Fruit fly (Drosophila melanogaster) whole organism, embryonic: Measurements from ENCODE around the gene Dif.

Experiments used
- Ada2b ChIP-seq: fragments of 200-800 bp; sonication (Bioruptor generic); IDR thresholded peaks from 2 replicates; pipeline ENCODE4 v1.3.6; 2022; ENCODE audit warnings: missing biosample characterization, missing genetic modification characterization
- Asciz ChIP-seq: fragments of 200-800 bp; sonication (Bioruptor generic); optimal IDR thresholded peaks from 2 replicates; lab custom pipeline; 2017; ENCODE audit warnings: missing biosample characterization, mild to moderate bottlenecking, missing genetic modification characterization, missing genetic modification reagents
- Bdp1 ChIP-seq: fragments of 200-800 bp; sonication (Bioruptor generic); optimal IDR thresholded peaks from 3 replicates; lab custom pipeline; 2016; ENCODE audit warnings: missing biosample characterization, missing genetic modification characterization
- BtbVII ChIP-seq: fragments of 200-800 bp; sonication (Bioruptor generic); optimal IDR thresholded peaks from 3 replicates; lab custom pipeline; 2017; ENCODE audit warnings: missing biosample characterization, mild to moderate bottlenecking, missing genetic modification characterization
- CG1024 ChIP-seq: fragments of 200-800 bp; sonication (Bioruptor generic); IDR thresholded peaks from 2 replicates; pipeline ENCODE4 v1.3.6; 2022; ENCODE audit warnings: missing biosample characterization, missing genetic modification characterization
- CG10654 ChIP-seq: fragments of 200-800 bp; sonication (Bioruptor generic); optimal IDR thresholded peaks from 2 replicates; lab custom pipeline; 2016; ENCODE audit warnings: missing biosample characterization, missing genetic modification characterization
- CG11695 ChIP-seq: fragments of 200-800 bp; sonication (Bioruptor generic); IDR thresholded peaks from 3 replicates; pipeline ENCODE4 v1.3.6; 2022; ENCODE audit warnings: missing biosample characterization, missing genetic modification characterization
- CG12104 ChIP-seq: fragments of 200-800 bp; sonication (Bioruptor generic); optimal IDR thresholded peaks from 3 replicates; lab custom pipeline; 2016; ENCODE audit warnings: missing biosample characterization, missing genetic modification characterization
- CG17385 ChIP-seq: fragments of 200-800 bp; sonication (Bioruptor generic); optimal IDR thresholded peaks from 3 replicates; lab custom pipeline; 2018; ENCODE audit warnings: missing biosample characterization, mild to moderate bottlenecking, missing genetic modification characterization
- CG17568 ChIP-seq: fragments of 200-800 bp; sonication (Bioruptor generic); optimal IDR thresholded peaks from 2 replicates; lab custom pipeline; 2018; ENCODE audit warnings: missing biosample characterization, mild to moderate bottlenecking, missing genetic modification characterization, moderate library complexity
- CG17912 ChIP-seq: fragments of 200-800 bp; sonication (Bioruptor generic); optimal IDR thresholded peaks from 2 replicates; lab custom pipeline; 2018; ENCODE audit warnings: missing biosample characterization, mild to moderate bottlenecking, missing genetic modification characterization
- CG2116 ChIP-seq: fragments of 200-800 bp; sonication (Bioruptor generic); optimal IDR thresholded peaks from 3 replicates; lab custom pipeline; 2018; ENCODE audit warnings: missing biosample characterization, mild to moderate bottlenecking, missing genetic modification characterization
- CG30431 ChIP-seq: fragments of 200-800 bp; sonication (Bioruptor generic); optimal IDR thresholded peaks from 2 replicates; lab custom pipeline; 2017; ENCODE audit warnings: missing biosample characterization, missing genetic modification characterization
- CG3163 ChIP-seq: fragments of 200-800 bp; sonication (Bioruptor generic); optimal IDR thresholded peaks from 3 replicates; lab custom pipeline; 2016; ENCODE audit warnings: missing biosample characterization, missing genetic modification characterization
- CG6683 ChIP-seq: fragments of 200-800 bp; sonication (Bioruptor generic); optimal IDR thresholded peaks from 2 replicates; lab custom pipeline; 2017; ENCODE audit warnings: missing biosample characterization, mild to moderate bottlenecking, missing genetic modification characterization, missing genetic modification reagents
- CG7372 ChIP-seq: fragments of 200-800 bp; sonication (Bioruptor generic); IDR thresholded peaks from 2 replicates; pipeline ENCODE4 v1.3.6; 2022; ENCODE audit warnings: missing biosample characterization, missing genetic modification characterization
- CG7839 ChIP-seq: fragments of 200-800 bp; sonication (Bioruptor generic); optimal IDR thresholded peaks from 3 replicates; lab custom pipeline; 2018; ENCODE audit warnings: missing biosample characterization, mild to moderate bottlenecking, missing genetic modification characterization, moderate library complexity
- CG7963 ChIP-seq: fragments of 200-800 bp; sonication (Bioruptor generic); IDR thresholded peaks from 3 replicates; pipeline ENCODE4 v1.3.6; 2022; ENCODE audit warnings: missing biosample characterization, missing genetic modification characterization; ENCODE audit not compliant: partially characterized antibody
- CG8924 ChIP-seq: fragments of 200-800 bp; optimal IDR thresholded peaks from 3 replicates; lab custom pipeline; 2019; ENCODE audit warnings: missing biosample characterization, mild to moderate bottlenecking, missing genetic modification characterization, moderate library complexity
- CG9609 ChIP-seq: fragments of 200-800 bp; sonication (Bioruptor generic); optimal IDR thresholded peaks from 3 replicates; lab custom pipeline; 2016; ENCODE audit warnings: missing biosample characterization, missing genetic modification characterization
- Deaf1 ChIP-seq: fragments of 200-800 bp; optimal IDR thresholded peaks from 3 replicates; lab custom pipeline; 2019; ENCODE audit warnings: missing biosample characterization, mild to moderate bottlenecking, missing genetic modification characterization, moderate library complexity
- Dip3 ChIP-seq: fragments of 200-800 bp; sonication (Bioruptor generic); optimal IDR thresholded peaks from 3 replicates; lab custom pipeline; 2016; ENCODE audit warnings: missing biosample characterization, missing genetic modification characterization
- Dll ChIP-seq: fragments of 200-800 bp; sonication (Bioruptor generic); IDR thresholded peaks from 4 replicates; pipeline ENCODE4 v1.3.6; 2022; ENCODE audit warnings: missing biosample characterization, missing genetic modification characterization; ENCODE audit not compliant: partially characterized antibody
- Ets65A ChIP-seq: fragments of 200-800 bp; sonication (Bioruptor generic); peaks from one replicate; lab custom pipeline; 2016; ENCODE audit warnings: missing biosample characterization, missing genetic modification characterization
- GATAe ChIP-seq: fragments of 200-800 bp; sonication (Bioruptor generic); conservative IDR thresholded peaks from 2 replicates; pipeline ENCODE4 v1.3.6; 2022; ENCODE audit warnings: missing biosample characterization, missing genetic modification characterization
- HLH4C ChIP-seq: fragments of 200-800 bp; sonication (Bioruptor generic); IDR thresholded peaks from 3 replicates; pipeline ENCODE4 v1.3.6; 2022; ENCODE audit warnings: missing biosample characterization, missing genetic modification characterization; ENCODE audit not compliant: partially characterized antibody
- Hmx ChIP-seq: fragments of 200-800 bp; sonication (Bioruptor generic); optimal IDR thresholded peaks from 2 replicates; lab custom pipeline; 2016; ENCODE audit warnings: missing biosample characterization, missing genetic modification characterization
- Hr51 ChIP-seq, 2 experiments: fragments of 200-800 bp; sonication (Bioruptor generic); optimal IDR thresholded peaks; 2 replicates in 1 of 2; 3 replicates in 1 of 2; lab custom pipeline; 2016 to 2018; ENCODE audit warnings: missing biosample characterization in 2 of 2, missing genetic modification characterization in 2 of 2, mild to moderate bottlenecking in 1 of 2, moderate library complexity in 1 of 2
- Lim3 ChIP-seq: fragments of 200-800 bp; sonication (Bioruptor generic); IDR thresholded peaks from 2 replicates; pipeline ENCODE4 v1.3.6; 2022; ENCODE audit warnings: missing biosample characterization, missing genetic modification characterization
- MBD-R2 ChIP-seq: fragments of 200-800 bp; sonication (Bioruptor generic); IDR thresholded peaks from 2 replicates; pipeline ENCODE4 v1.3.6; 2022; ENCODE audit warnings: missing biosample characterization, missing genetic modification characterization
- Neu2 ChIP-seq: fragments of 200-800 bp; sonication (Bioruptor generic); optimal IDR thresholded peaks from 3 replicates; lab custom pipeline; 2016; ENCODE audit warnings: missing biosample characterization, missing genetic modification characterization, borderline replicate concordance
- NfI ChIP-seq: fragments of 200-800 bp; sonication (Bioruptor generic); optimal IDR thresholded peaks from 3 replicates; lab custom pipeline; 2018; ENCODE audit warnings: missing biosample characterization, mild to moderate bottlenecking, missing genetic modification characterization, moderate library complexity
- PHDP ChIP-seq: fragments of 200-800 bp; sonication (Bioruptor generic); optimal IDR thresholded peaks from 3 replicates; lab custom pipeline; 2018; ENCODE audit warnings: missing biosample characterization, mild to moderate bottlenecking, missing genetic modification characterization, moderate library complexity
- Ravus ChIP-seq: fragments of 200-800 bp; sonication (Bioruptor generic); IDR thresholded peaks from 2 replicates; pipeline ENCODE4 v1.3.6; 2022; ENCODE audit warnings: missing biosample characterization, missing genetic modification characterization
- Stat92E ChIP-seq, 3 experiments: fragments of >200 bp in 2 of 3; fragments of 200-800 bp in 1 of 3; sonication (Bioruptor generic) in 1 of 3; optimal IDR thresholded peaks; 2 replicates each; lab custom pipeline; 2017 to 2019; ENCODE audit warnings: missing biosample characterization in 3 of 3, missing genetic modification characterization in 3 of 3, mild to moderate bottlenecking in 1 of 3, moderate library complexity in 1 of 3
- Tbp ChIP-seq: fragments of >200 bp; optimal IDR thresholded peaks from 2 replicates; lab custom pipeline; 2018; ENCODE audit warnings: missing biosample characterization, missing genetic modification characterization
- crc ChIP-seq: fragments of 200-800 bp; sonication (Bioruptor generic); optimal IDR thresholded peaks from 2 replicates; lab custom pipeline; 2016; ENCODE audit warnings: missing biosample characterization, missing genetic modification characterization
- grau ChIP-seq: fragments of 200-800 bp; optimal IDR thresholded peaks from 3 replicates; lab custom pipeline; 2019; ENCODE audit warnings: missing biosample characterization, mild to moderate bottlenecking, missing genetic modification characterization, moderate library complexity
- ham ChIP-seq: fragments of 200-800 bp; sonication (Bioruptor generic); IDR thresholded peaks from 2 replicates; pipeline ENCODE4 v1.3.6; 2022; ENCODE audit warnings: missing biosample characterization, missing genetic modification characterization
- hkb ChIP-seq, 2 experiments: fragments of 200-800 bp in 1 of 2; fragments of >200 bp in 1 of 2; sonication (Bioruptor generic) in 1 of 2; IDR thresholded peaks in 1 of 2; optimal IDR thresholded peaks in 1 of 2; 2 replicates each; pipeline versions ENCODE4 v1.3.6 to Lab custom; 2017 to 2022; ENCODE audit warnings: missing biosample characterization in 1 of 2, missing genetic modification characterization in 1 of 2
- ind ChIP-seq: fragments of 200-800 bp; sonication (Bioruptor generic); optimal IDR thresholded peaks from 3 replicates; lab custom pipeline; 2016; ENCODE audit warnings: missing biosample characterization, missing genetic modification characterization
- kni ChIP-seq: fragments of 200-800 bp; sonication (Bioruptor generic); optimal IDR thresholded peaks from 3 replicates; lab custom pipeline; 2017; ENCODE audit warnings: mild to moderate bottlenecking, missing biosample characterization, missing genetic modification reagents, missing genetic modification characterization
- lab ChIP-seq: fragments of 200-800 bp; sonication (Bioruptor generic); optimal IDR thresholded peaks from 3 replicates; lab custom pipeline; 2017; ENCODE audit warnings: missing biosample characterization, missing genetic modification characterization, mild to moderate bottlenecking, moderate library complexity, missing genetic modification reagents
- nerfin-2 ChIP-seq: fragments of 200-800 bp; sonication (Bioruptor generic); IDR thresholded peaks from 2 replicates; pipeline ENCODE4 v1.3.6; 2022; ENCODE audit warnings: missing biosample characterization, missing genetic modification characterization; ENCODE audit not compliant: partially characterized antibody
- onecut ChIP-seq: fragments of 200-800 bp; sonication (Bioruptor generic); IDR thresholded peaks from 2 replicates; pipeline ENCODE4 v1.3.6; 2022; ENCODE audit warnings: missing biosample characterization, missing genetic modification characterization
- phol ChIP-seq: fragments of 200-800 bp; sonication (Bioruptor generic); optimal IDR thresholded peaks from 3 replicates; lab custom pipeline; 2018; ENCODE audit warnings: missing biosample characterization, mild to moderate bottlenecking, missing genetic modification characterization, moderate library complexity
- row ChIP-seq: fragments of 200-800 bp; sonication (Bioruptor generic); IDR thresholded peaks from 3 replicates; pipeline ENCODE4 v1.3.6; 2022; ENCODE audit warnings: missing biosample characterization, missing genetic modification characterization
- sim ChIP-seq: fragments of 200-800 bp; sonication (Bioruptor generic); IDR thresholded peaks from 2 replicates; pipeline ENCODE4 v1.3.6; 2022; ENCODE audit warnings: missing biosample characterization, missing genetic modification characterization
- sqz ChIP-seq: fragments of 200-800 bp; sonication (Bioruptor generic); optimal IDR thresholded peaks from 3 replicates; lab custom pipeline; 2018; ENCODE audit warnings: missing biosample characterization, mild to moderate bottlenecking, missing genetic modification characterization
- sr ChIP-seq: fragments of 200-800 bp; sonication (Bioruptor generic); IDR thresholded peaks from 3 replicates; pipeline ENCODE4 v1.3.6; 2022; ENCODE audit warnings: missing biosample characterization, missing genetic modification characterization
- tio ChIP-seq: fragments of 200-800 bp; sonication (Bioruptor generic); optimal IDR thresholded peaks from 2 replicates; lab custom pipeline; 2017; ENCODE audit warnings: missing biosample characterization, missing genetic modification characterization, inconsistent platforms

Dif gene

dm6 chr2L:17385221-17385529 is 47.8 kb downstream of the Dif start (continued):
- no peak for TF ChIP-seq Ets65A (GFP tag; lab: Kevin White, UChicago)
- no peak for TF ChIP-seq tio (GFP tag; lab: Kevin White, UChicago)
- TF ChIP-seq CG9609 (GFP tag; lab: Kevin White, UChicago) = no peak
- no peak for TF ChIP-seq Ada2b
- no peak for TF ChIP-seq Tbp
- TF ChIP-seq PHDP (tag; lab: Kevin White, UChicago) = peak; percentile 32
- TF ChIP-seq CG10654 = no peak
- TF ChIP-seq hkb (optimal IDR thresholded peaks at IDR 0.05; lab: Kevin White, UChicago) = no peak
- TF ChIP-seq hkb (GFP tag; IDR thresholded peaks at IDR 0.05; lab: Robert Waterston, UW) = no peak
- no peak for TF ChIP-seq CG7963 (GFP tag; lab: Robert Waterston, UW)
- no peak for TF ChIP-seq CG17912
- TF ChIP-seq Hr51 (GFP tag; optimal IDR thresholded peaks at IDR 0.05; lab: Kevin White, UChicago) = peak in 1 of 2 experiments; percentile 23
- TF ChIP-seq HLH4C (GFP tag; lab: Robert Waterston, UW) = no peak
- TF ChIP-seq CG2116 = no peak
- TF ChIP-seq CG3163 = no peak
- 0 out of 3 replicates have a peak, but pooled peaks have one; percentile 51 for TF ChIP-seq CG11695 (GFP tag; lab: Robert Waterston, UW)
- peak; percentile 5 for TF ChIP-seq CG17568 (GFP tag; lab: Kevin White, UChicago)
- peak; percentile 57 for TF ChIP-seq sqz (GFP tag; lab: Kevin White, UChicago)
- peak; percentile 9 for TF ChIP-seq Deaf1
- TF ChIP-seq sr (GFP tag; lab: Robert Waterston, UW) = no peak
- TF ChIP-seq BtbVII (GFP tag; lab: Kevin White, UChicago) = no peak
- peak; percentile 21; the same call in 1 of the 2 replicates for TF ChIP-seq MBD-R2 (GFP tag; lab: Robert Waterston, UW)
- TF ChIP-seq NfI (GFP tag; lab: Kevin White, UChicago) = no peak
- TF ChIP-seq CG12104 = no peak
- no peak for TF ChIP-seq CG6683 (GFP tag; lab: Kevin White, UChicago)
- no peak for TF ChIP-seq sim (GFP tag; lab: Robert Waterston, UW)
- no peak for TF ChIP-seq GATAe (GFP tag; lab: Robert Waterston, UW)
- no peak for TF ChIP-seq CG1024 (GFP tag; lab: Robert Waterston, UW)
- TF ChIP-seq Dll (GFP tag; lab: Robert Waterston, UW) = no peak
- TF ChIP-seq row = peak; percentile 52; the same call in 2 of the 3 replicates
- no peak for TF ChIP-seq CG7372 (GFP tag; lab: Robert Waterston, UW)
- peak; percentile 13 for TF ChIP-seq grau (tag; lab: Kevin White, UChicago)
- TF ChIP-seq Bdp1 (GFP tag; lab: Kevin White, UChicago) = no peak
- no peak for TF ChIP-seq Dip3
- no peak for TF ChIP-seq crc (GFP tag; lab: Kevin White, UChicago)
- peak; percentile 29 for TF ChIP-seq CG7839
- TF ChIP-seq onecut (GFP tag; lab: Robert Waterston, UW) = no peak
- no peak for TF ChIP-seq ham
- no peak for TF ChIP-seq CG30431 (GFP tag; lab: Kevin White, UChicago)
- TF ChIP-seq Hmx (GFP tag; lab: Kevin White, UChicago) = no peak
- TF ChIP-seq Stat92E (GFP tag; optimal IDR thresholded peaks at IDR 0.05; lab: Kevin White, UChicago) = no peak
- TF ChIP-seq lab (GFP tag; lab: Kevin White, UChicago) = peak; percentile 14
- TF ChIP-seq Lim3 = no peak
- TF ChIP-seq ind (GFP tag; lab: Kevin White, UChicago) = no peak
- TF ChIP-seq phol (tag; lab: Kevin White, UChicago) = no peak
- no peak for TF ChIP-seq kni (GFP tag; lab: Kevin White, UChicago)
- no peak for TF ChIP-seq CG8924 (tag; lab: Kevin White, UChicago)
- peak; percentile 51 for TF ChIP-seq CG17385
- no peak for TF ChIP-seq Neu2 (GFP tag; lab: Kevin White, UChicago)
- TF ChIP-seq nerfin-2 = no peak
- TF ChIP-seq Ravus = no peak
- TF ChIP-seq Asciz (GFP tag; lab: Kevin White, UChicago) = no peak
